Worm (Caenorhabditis elegans) whole organism, young adult: ENCODE measurements around the gene gcy-1.
A peak's percentile ranks its signal among the peaks of the same experiment; 100 is the strongest.

Experiments
- B0035.1 ChIP-seq: sonication (generic microtip); optimal IDR thresholded peaks from 2 replicates; lab custom pipeline; 2016; ENCODE audit warnings: missing genetic modification characterization, mild to moderate bottlenecking, missing compliant biosample characterization, missing genotype, missing genetic modification reagents
- C06A6.2 ChIP-seq: fragments of 200-800 bp; sonication (Bioruptor generic); conservative IDR thresholded peaks from 2 replicates; pipeline ENCODE4 v1.3.6; 2022; ENCODE audit warnings: missing genetic modification characterization, missing compliant biosample characterization
- F22D6.2 ChIP-seq: sonication (generic microtip); optimal IDR thresholded peaks from 2 replicates; lab custom pipeline; 2016; ENCODE audit warnings: mild to moderate bottlenecking, missing genetic modification characterization, missing compliant biosample characterization
- F49E8.2 ChIP-seq: sonication (generic microtip); optimal IDR thresholded peaks from 3 replicates; lab custom pipeline; 2017; ENCODE audit warnings: missing genetic modification characterization, mild to moderate bottlenecking, missing compliant biosample characterization, antibody characterized with exemption, moderate library complexity; ENCODE audit not compliant: insufficient read depth
- F52B5.7 ChIP-seq: sonication (generic microtip); optimal IDR thresholded peaks from 2 replicates; lab custom pipeline; 2016; ENCODE audit warnings: mild to moderate bottlenecking, missing genetic modification characterization, missing compliant biosample characterization
- F57A8.1 ChIP-seq: fragments of 200-800 bp; sonication (Bioruptor generic); optimal IDR thresholded peaks from 2 replicates; lab custom pipeline; 2018; ENCODE audit warnings: mild to moderate bottlenecking, missing genetic modification characterization, moderate library complexity, missing compliant biosample characterization
- T07F8.4 ChIP-seq: sonication (generic microtip); optimal IDR thresholded peaks from 2 replicates; lab custom pipeline; 2016; ENCODE audit warnings: mild to moderate bottlenecking, missing genetic modification characterization, moderate library complexity, missing compliant biosample characterization
- Y79H2A.3 ChIP-seq: fragments of 200-800 bp; sonication (Bioruptor generic); conservative IDR thresholded peaks from 2 replicates; pipeline ENCODE4 v1.3.6; 2022; ENCODE audit warnings: missing genetic modification reagents, missing genetic modification characterization, missing compliant biosample characterization
- ZK185.1 ChIP-seq: sonication (generic microtip); optimal IDR thresholded peaks from 2 replicates; lab custom pipeline; 2016; ENCODE audit warnings: mild to moderate bottlenecking, missing genetic modification characterization, missing compliant biosample characterization; ENCODE audit not compliant: poor library complexity, severe bottlenecking
- akir-1 ChIP-seq: fragments of 200-800 bp; sonication (Bioruptor generic); optimal IDR thresholded peaks from 2 replicates; lab custom pipeline; 2018; ENCODE audit warnings: mild to moderate bottlenecking, missing genetic modification characterization, moderate library complexity, missing compliant biosample characterization
- athp-1 ChIP-seq: sonication (generic microtip); optimal IDR thresholded peaks from 2 replicates; lab custom pipeline; 2017; ENCODE audit warnings: mild to moderate bottlenecking, missing genetic modification characterization, missing compliant biosample characterization
- attf-3 ChIP-seq: fragments of 200-800 bp; sonication (Bioruptor generic); conservative IDR thresholded peaks from 2 replicates; pipeline ENCODE4 v1.3.6; 2022; ENCODE audit warnings: missing genetic modification reagents, missing genetic modification characterization, missing compliant biosample characterization
- attf-5 ChIP-seq: fragments of 200-800 bp; sonication (Bioruptor generic); optimal IDR thresholded peaks from 2 replicates; lab custom pipeline; 2018; ENCODE audit warnings: mild to moderate bottlenecking, missing genetic modification characterization, missing compliant biosample characterization
- attf-6 ChIP-seq: fragments of 200-800 bp; sonication (Bioruptor generic); IDR thresholded peaks from 2 replicates; pipeline ENCODE4 v1.3.6; 2022; ENCODE audit warnings: missing genetic modification reagents, missing genetic modification characterization, missing compliant biosample characterization
- bed-2 ChIP-seq: fragments of 200-800 bp; sonication (Bioruptor generic); IDR thresholded peaks from 2 replicates; pipeline ENCODE4 v1.3.6; 2022; ENCODE audit warnings: missing genetic modification reagents, missing genetic modification characterization, missing compliant biosample characterization
- ccch-3 ChIP-seq: fragments of 200-800 bp; sonication (Bioruptor generic); optimal IDR thresholded peaks from 2 replicates; lab custom pipeline; 2018; ENCODE audit warnings: mild to moderate bottlenecking, missing genetic modification characterization, missing compliant biosample characterization
- ceh-27 ChIP-seq: fragments of 200-800 bp; sonication (Bioruptor generic); optimal IDR thresholded peaks from 2 replicates; lab custom pipeline; 2018; ENCODE audit warnings: mild to moderate bottlenecking, missing genetic modification characterization, moderate library complexity, missing compliant biosample characterization
- ceh-91 ChIP-seq: fragments of 200-800 bp; sonication (Bioruptor generic); IDR thresholded peaks from 2 replicates; pipeline ENCODE4 v1.3.6; 2022; ENCODE audit warnings: missing genetic modification reagents, missing genetic modification characterization, missing compliant biosample characterization
- die-1 ChIP-seq: sonication (generic microtip); optimal IDR thresholded peaks from 2 replicates; lab custom pipeline; 2016; ENCODE audit warnings: missing genotype, mild to moderate bottlenecking, missing genetic modification characterization, missing compliant biosample characterization
- dpl-1 ChIP-seq: fragments of 150-350 bp; optimal IDR thresholded peaks from 2 replicates; lab custom pipeline; 2014; ENCODE audit warnings: missing biosample characterization, missing genetic modification reagents, missing genetic modification characterization
- egrh-3 ChIP-seq: fragments of 200-800 bp; sonication (Bioruptor generic); IDR thresholded peaks from 2 replicates; pipeline ENCODE4 v1.3.6; 2022; ENCODE audit warnings: missing genetic modification reagents, missing genetic modification characterization, missing compliant biosample characterization
- ekl-4 ChIP-seq: fragments of 200-800 bp; sonication (Bioruptor generic); IDR thresholded peaks from 2 replicates; pipeline ENCODE4 v1.3.6; 2022; ENCODE audit warnings: missing genetic modification reagents, missing genetic modification characterization, missing compliant biosample characterization
- ets-4 ChIP-seq: fragments of 200-800 bp; sonication (Bioruptor generic); optimal IDR thresholded peaks from 2 replicates; lab custom pipeline; 2018; ENCODE audit warnings: mild to moderate bottlenecking, missing genetic modification characterization, missing compliant biosample characterization
- him-1 ChIP-seq: sonication (generic microtip); optimal IDR thresholded peaks from 2 replicates; lab custom pipeline; 2016; ENCODE audit warnings: missing genotype, missing genetic modification reagents, missing genetic modification characterization, missing compliant biosample characterization
- hlh-12 ChIP-seq: sonication (generic microtip); optimal IDR thresholded peaks from 2 replicates; lab custom pipeline; 2016; ENCODE audit warnings: missing genetic modification characterization, missing compliant biosample characterization
- hmg-20 ChIP-seq: fragments of 200-800 bp; sonication (Bioruptor generic); IDR thresholded peaks from 2 replicates; pipeline ENCODE4 v1.3.6; 2022; ENCODE audit warnings: missing genetic modification reagents, missing genetic modification characterization, missing compliant biosample characterization
- hrde-1 ChIP-seq: sonication (generic microtip); optimal IDR thresholded peaks from 2 replicates; lab custom pipeline; 2016; ENCODE audit warnings: missing genetic modification characterization, mild to moderate bottlenecking, missing compliant biosample characterization, moderate library complexity, missing genotype, missing genetic modification reagents, borderline replicate concordance
- hsf-1 ChIP-seq: fragments of 200-800 bp; sonication (Bioruptor generic); IDR thresholded peaks from 2 replicates; pipeline ENCODE4 v1.3.6; 2022; ENCODE audit warnings: missing genetic modification reagents, missing genetic modification characterization, missing compliant biosample characterization
- lag-1 ChIP-seq: fragments of 200-800 bp; sonication (Bioruptor generic); IDR thresholded peaks from 2 replicates; pipeline ENCODE4 v1.3.6; 2022; ENCODE audit warnings: missing genetic modification reagents, missing genetic modification characterization, missing compliant biosample characterization
- let-607 ChIP-seq, 2 experiments: fragments of 200-800 bp in 1 of 2; sonication (Bioruptor generic) in 1 of 2; sonication (generic microtip) in 1 of 2; optimal IDR thresholded peaks; 2 replicates each; lab custom pipeline; 2016 to 2018; ENCODE audit warnings: mild to moderate bottlenecking in 2 of 2, missing compliant biosample characterization in 2 of 2, missing genetic modification characterization in 2 of 2, moderate library complexity in 2 of 2, missing genotype in 1 of 2
- lir-1 ChIP-seq: fragments of 200-800 bp; sonication (Bioruptor generic); conservative IDR thresholded peaks from 2 replicates; pipeline ENCODE4 v1.3.6; 2022; ENCODE audit warnings: missing genetic modification reagents, missing genetic modification characterization, missing compliant biosample characterization
- lsl-1 ChIP-seq: fragments of 200-800 bp; sonication (Bioruptor generic); optimal IDR thresholded peaks from 2 replicates; lab custom pipeline; 2018; ENCODE audit warnings: mild to moderate bottlenecking, missing genetic modification characterization, moderate library complexity, missing compliant biosample characterization
- madf-10 ChIP-seq: sonication (generic microtip); optimal IDR thresholded peaks from 2 replicates; lab custom pipeline; 2016; ENCODE audit warnings: mild to moderate bottlenecking, missing genetic modification characterization, missing compliant biosample characterization
- madf-8 ChIP-seq: fragments of 200-800 bp; sonication (Bioruptor generic); conservative IDR thresholded peaks from 2 replicates; pipeline ENCODE4 v1.3.6; 2022; ENCODE audit warnings: missing genetic modification reagents, missing genetic modification characterization, missing compliant biosample characterization
- nfya-1 ChIP-seq: sonication (generic microtip); optimal IDR thresholded peaks from 2 replicates; lab custom pipeline; 2017; ENCODE audit warnings: antibody characterized with exemption, missing compliant biosample characterization, missing genetic modification characterization, borderline replicate concordance; ENCODE audit not compliant: insufficient read depth
- nhr-179 ChIP-seq: sonication (generic microtip); optimal IDR thresholded peaks from 2 replicates; lab custom pipeline; 2016; ENCODE audit warnings: mild to moderate bottlenecking, missing genetic modification characterization, missing compliant biosample characterization
- nhr-80 ChIP-seq: sonication (generic microtip); optimal IDR thresholded peaks from 2 replicates; lab custom pipeline; 2016; ENCODE audit warnings: missing genetic modification characterization, missing compliant biosample characterization
- nhr-90 ChIP-seq: sonication (generic microtip); optimal IDR thresholded peaks from 2 replicates; lab custom pipeline; 2016; ENCODE audit warnings: missing genotype, mild to moderate bottlenecking, missing genetic modification characterization, missing compliant biosample characterization
- repo-1 ChIP-seq: sonication (generic microtip); optimal IDR thresholded peaks from 2 replicates; lab custom pipeline; 2017; ENCODE audit warnings: mild to moderate bottlenecking, missing genetic modification characterization, missing compliant biosample characterization
- rpc-1 ChIP-seq, 2 experiments: fragments of 150-350 bp in 1 of 2; sonication (generic microtip) in 1 of 2; optimal IDR thresholded peaks; 2 replicates each; lab custom pipeline; 2014 to 2018; ENCODE audit warnings: missing biosample characterization in 1 of 2, missing genetic modification characterization in 1 of 2, missing genetic modification reagents in 1 of 2, missing genotype in 1 of 2
- snpc-3.4 ChIP-seq: sonication (generic microtip); optimal IDR thresholded peaks from 2 replicates; lab custom pipeline; 2017; ENCODE audit warnings: missing genetic modification characterization, mild to moderate bottlenecking, missing compliant biosample characterization, antibody characterized with exemption, moderate library complexity, missing genotype, missing genetic modification reagents
- snpc-4 ChIP-seq, 5 experiments: fragments of 150-350 bp in 1 of 5; sonication (generic microtip) in 4 of 5; optimal IDR thresholded peaks; 2 replicates each; lab custom pipeline; 2014 to 2018; ENCODE audit warnings: missing genetic modification characterization in 5 of 5, missing biosample characterization in 3 of 5, antibody characterized with exemption in 2 of 5, mild to moderate bottlenecking in 2 of 5, missing compliant biosample characterization in 2 of 5, missing genotype in 2 of 5, moderate library complexity in 2 of 5, missing genetic modification reagents in 1 of 5
- unc-130 ChIP-seq: sonication (generic microtip); optimal IDR thresholded peaks from 2 replicates; lab custom pipeline; 2016; ENCODE audit warnings: missing genetic modification reagents, missing genetic modification characterization, missing compliant biosample characterization
- xnd-1 ChIP-seq: sonication (generic microtip); optimal IDR thresholded peaks from 2 replicates; lab custom pipeline; 2016; ENCODE audit warnings: missing genotype, missing genetic modification reagents, missing genetic modification characterization, missing compliant biosample characterization
- zfh-2 ChIP-seq: fragments of 200-800 bp; sonication (Bioruptor generic); conservative IDR thresholded peaks from 2 replicates; pipeline ENCODE4 v1.3.6; 2022; ENCODE audit warnings: missing genetic modification reagents, missing genetic modification characterization, missing compliant biosample characterization
- ztf-25 ChIP-seq: fragments of 200-800 bp; sonication (Bioruptor generic); IDR thresholded peaks from 2 replicates; pipeline ENCODE4 v1.3.6; 2022; ENCODE audit warnings: missing genetic modification reagents, missing genetic modification characterization, missing compliant biosample characterization

gcy-1 gene

ce11 chrII:9523539-9524224 lies 6.9 kb upstream of the gcy-1 start, which contains the start of gene mex-6 (continued):
- TF ChIP-seq ceh-27 (no peak), F49E8.2 (tag; lab: Kevin White, UChicago) (peak; percentile 30), hlh-12 (tag; lab: Kevin White, UChicago) (no peak), lsl-1 (GFP tag; lab: Kevin White, UChicago) (peak; percentile 98), snpc-3.4 (peak; percentile 58), lag-1 (GFP tag; lab: Robert Waterston, UW) (no peak), dpl-1 (GFP tag; lab: Kevin White, UChicago) (peak; percentile 70), repo-1 (tag; lab: Kevin White, UChicago) (no peak), hsf-1 (GFP tag; lab: Robert Waterston, UW) (peak; percentile 66; the same call in 1 of the 2 replicates), lir-1 (GFP tag; lab: Robert Waterston, UW) (no peak), ztf-25 (GFP tag; lab: Robert Waterston, UW) (no peak), C06A6.2 (no peak), madf-8 (GFP tag; lab: Robert Waterston, UW) (peak; percentile 92), xnd-1 (tag; lab: Kevin White, UChicago) (peak; percentile 92), nhr-90 (tag; lab: Kevin White, UChicago) (no peak), F57A8.1 (GFP tag; lab: Kevin White, UChicago) (no peak), B0035.1 (tag; lab: Kevin White, UChicago) (no peak), attf-6 (no peak), ets-4 (GFP tag; lab: Kevin White, UChicago) (no peak), let-607 (tag; optimal IDR thresholded peaks at IDR 0.05; lab: Kevin White, UChicago) (no peak), nfya-1 (no peak), athp-1 (tag; lab: Kevin White, UChicago) (no peak), F52B5.7 (tag; lab: Kevin White, UChicago) (no peak), madf-10 (tag; lab: Kevin White, UChicago) (no peak), ekl-4 (no peak), ccch-3 (GFP tag; lab: Kevin White, UChicago) (no peak), die-1 (tag; lab: Kevin White, UChicago) (no peak), zfh-2 (GFP tag; lab: Robert Waterston, UW) (no peak), nhr-80 (tag; lab: Kevin White, UChicago) (no peak), Y79H2A.3 (no peak), egrh-3 (GFP tag; lab: Robert Waterston, UW) (no peak), attf-3 (peak; percentile 45; the same call in 1 of the 2 replicates), nhr-179 (no peak), hrde-1 (tag; lab: Kevin White, UChicago) (no peak), hmg-20 (no peak), him-1 (tag; lab: Kevin White, UChicago) (peak; percentile 53), unc-130 (GFP tag; lab: Kevin White, UChicago) (peak; percentile 52), F22D6.2 (tag; lab: Kevin White, UChicago) (no peak), ZK185.1 (tag; lab: Kevin White, UChicago) (no peak), attf-5 (GFP tag; lab: Kevin White, UChicago) (no peak), ceh-91 (GFP tag; lab: Robert Waterston, UW) (peak; percentile 85), T07F8.4 (tag; lab: Kevin White, UChicago) (no peak), rpc-1 (optimal IDR thresholded peaks at IDR 0.05; lab: Kevin White, UChicago) (no peak), rpc-1 (tag; optimal IDR thresholded peaks at IDR 0.05; lab: Kevin White, UChicago) (no peak), bed-2 (GFP tag; lab: Robert Waterston, UW) (no peak), snpc-4 (GFP tag; optimal IDR thresholded peaks at IDR 0.05; lab: Kevin White, UChicago) (no peak), snpc-4 (tag; optimal IDR thresholded peaks at IDR 0.05; lab: Kevin White, UChicago) (no peak), akir-1 (GFP tag; lab: Kevin White, UChicago) (no peak)
